Worm (Caenorhabditis elegans): ENCODE results near the gene F08H9.4.

F08H9.4 gene

ce11 chrV:14456626-14457025 lies 7.6 kb downstream of the F08H9.4 start, which contains the start of gene bmk-1:
TSS of gene bmk-1 (minus strand) at chrV:14456984.
- TF ChIP-seq ceh-82 (tag; optimal IDR thresholded peaks at IDR 0.05): no peak
- no peak for TF ChIP-seq ceh-62 (tag; optimal IDR thresholded peaks at IDR 0.05)
- TF ChIP-seq ZK337.2 (GFP tag; IDR thresholded peaks at IDR 0.05): no peak
- peak; percentile 25 for TF ChIP-seq mes-2 (tag; optimal IDR thresholded peaks at IDR 0.05; ENCODE audit: poor library complexity, severe bottlenecking)
- no peak for TF ChIP-seq zfp-3 (GFP tag; conservative IDR thresholded peaks at IDR 0.05)
- TF ChIP-seq daf-16 (GFP tag; optimal IDR thresholded peaks at IDR 0.05): no peak
- no peak for TF ChIP-seq daf-16 (tag; optimal IDR thresholded peaks at IDR 0.05)
- peak; percentile 70 for TF ChIP-seq aha-1 (tag)
- peak; percentile 73 for TF ChIP-seq dpl-1 (GFP tag; optimal IDR thresholded peaks at IDR 0.05)
- no peak for TF ChIP-seq nhr-10 (tag; optimal IDR thresholded peaks at IDR 0.05)
- 0 out of 2 replicates have a peak, but pooled peaks have one; percentile 7 for TF ChIP-seq lim-7 (GFP tag; IDR thresholded peaks at IDR 0.05)
- TF ChIP-seq lin-38 (GFP tag; IDR thresholded peaks at IDR 0.05): peak; percentile 63

- TF ChIP-seq nhr-28 (tag; optimal IDR thresholded peaks at IDR 0.05) (no peak), ama-1 (optimal IDR thresholded peaks at IDR 0.05) (peak; percentile 12)
Observed at ce11 chrV:14449397-14449796, 14.8 kb downstream of the F08H9.4 start, which contains the start of gene F23B12.7. TSS of gene F23B12.7 (plus strand) at chrV:14449697.

- TF ChIP-seq snpc-1.2 (GFP tag; IDR thresholded peaks at IDR 0.05) (no peak), nhr-76 (tag; optimal IDR thresholded peaks at IDR 0.05) (no peak), saeg-2 (GFP tag; IDR thresholded peaks at IDR 0.05) (no peak), nhr-102 (tag; optimal IDR thresholded peaks at IDR 0.05) (no peak), snpc-4 (tag; optimal IDR thresholded peaks at IDR 0.05) (no peak), dmd-6 (GFP tag; IDR thresholded peaks at IDR 0.05) (peak; percentile 26; the same call in 1 of the 2 replicates), hlh-30 (tag; optimal IDR thresholded peaks at IDR 0.05; ENCODE audit: insufficient read depth) (peak; percentile 58), dmd-8 (GFP tag; IDR thresholded peaks at IDR 0.05) (no peak), fkh-10 (GFP tag; optimal IDR thresholded peaks at IDR 0.05) (no peak), php-3 (GFP tag; IDR thresholded peaks at IDR 0.05) (no peak), unc-62 (GFP tag; optimal IDR thresholded peaks at IDR 0.05 in 1 of 2) (no peak), unc-62 (tag; optimal IDR thresholded peaks at IDR 0.05) (no peak), ztf-7 (tag; optimal IDR thresholded peaks at IDR 0.05) (no peak), mxl-3 (GFP tag; optimal IDR thresholded peaks at IDR 0.05) (peak; percentile 38), daf-8 (GFP tag; IDR thresholded peaks at IDR 0.05) (no peak), ceh-82 (tag; optimal IDR thresholded peaks at IDR 0.05) (no peak), ceh-28 (tag; optimal IDR thresholded peaks at IDR 0.05) (no peak), tra-1 (GFP tag; IDR thresholded peaks at IDR 0.05) (no peak), jun-1 (tag; optimal IDR thresholded peaks at IDR 0.05) (no peak), T26A8.4 (GFP tag; IDR thresholded peaks at IDR 0.05) (no peak), sdz-12 (GFP tag; optimal IDR thresholded peaks at IDR 0.05) (no peak), set-16 (GFP tag; IDR thresholded peaks at IDR 0.05) (no peak), mxl-2 (GFP tag; conservative IDR thresholded peaks at IDR 0.05) (peak; percentile 63; the same call in 1 of the 2 replicates), nhr-28 (tag; optimal IDR thresholded peaks at IDR 0.05) (peak; percentile 37)
Observed at ce11 chrV:14448669-14449068, 15.6 kb downstream of the F08H9.4 start.

- TF ChIP-seq nhr-6 (tag; optimal IDR thresholded peaks at IDR 0.05) (peak; percentile 48), Y48G9A.11 (GFP tag; IDR thresholded peaks at IDR 0.05) (no peak), aha-1 (tag) (no peak), ceh-62 (tag; optimal IDR thresholded peaks at IDR 0.05) (no peak), lin-39 (tag; optimal IDR thresholded peaks at IDR 0.05) (no peak), mes-2 (tag; optimal IDR thresholded peaks at IDR 0.05; ENCODE audit: poor library complexity, severe bottlenecking) (peak; percentile 19), nhr-41 (GFP tag; IDR thresholded peaks at IDR 0.05) (no peak), daf-16 (GFP tag; optimal IDR thresholded peaks at IDR 0.05) (no peak), daf-16 (tag; optimal IDR thresholded peaks at IDR 0.05) (peak; percentile 23), lim-7 (GFP tag; IDR thresholded peaks at IDR 0.05) (no peak), hlh-11 (tag; optimal IDR thresholded peaks at IDR 0.05) (peak; percentile 44), ceh-28 (tag; optimal IDR thresholded peaks at IDR 0.05) (no peak), F26F4.8 (GFP tag; conservative IDR thresholded peaks at IDR 0.05) (no peak), T20F7.1 (GFP tag; optimal IDR thresholded peaks at IDR 0.05) (peak; percentile 95), dve-1 (tag; optimal IDR thresholded peaks at IDR 0.05; ENCODE audit: insufficient read depth) (peak; percentile 24), pqm-1 (tag; optimal IDR thresholded peaks at IDR 0.05) (peak; percentile 74), nhr-28 (tag; optimal IDR thresholded peaks at IDR 0.05) (peak; percentile 68), dmd-6 (GFP tag; IDR thresholded peaks at IDR 0.05) (peak; percentile 56)
Observed at ce11 chrV:14447240-14447763, 16.9 kb downstream of the F08H9.4 start, which contains the start of the genes dlat-1 and fntb-1. TSS of gene dlat-1 (minus strand) at chrV:14447290. TSS of gene fntb-1 (plus strand) at chrV:14447651.
